Fruit fly (Drosophila melanogaster) whole organism, wandering third instar larva: Measurements from ENCODE around the gene Galt.
A peak's percentile ranks its signal among the peaks of the same experiment; 100 is the strongest.

ENCODE experiments used
- Hr78 ChIP-seq: fragments of >200 bp; optimal IDR thresholded peaks from 2 replicates; lab custom pipeline; 2017; ENCODE audit warnings: missing biosample characterization, missing genetic modification characterization
- Mio ChIP-seq: sonication (Bioruptor generic); optimal IDR thresholded peaks from 2 replicates; lab custom pipeline; 2016; ENCODE audit warnings: missing biosample characterization, missing genetic modification characterization
- OdsH ChIP-seq: fragments of 200-800 bp; sonication (Bioruptor generic); optimal IDR thresholded peaks from 2 replicates; lab custom pipeline; 2016; ENCODE audit warnings: missing biosample characterization, mild to moderate bottlenecking, missing genetic modification characterization
- brk ChIP-seq: fragments of 200-800 bp; sonication (Bioruptor generic); optimal IDR thresholded peaks from 2 replicates; lab custom pipeline; 2016; ENCODE audit warnings: missing biosample characterization, mild to moderate bottlenecking, missing genetic modification characterization
- foxo ChIP-seq, 2 experiments: fragments of 200-800 bp; sonication (Bioruptor generic); optimal IDR thresholded peaks; 2 replicates in 1 of 2; 3 replicates in 1 of 2; lab custom pipeline; 2016 to 2017; ENCODE audit warnings: missing biosample characterization in 2 of 2, missing genetic modification characterization in 2 of 2
- pan ChIP-seq: fragments of >200 bp; optimal IDR thresholded peaks from 2 replicates; lab custom pipeline; 2017
- psq ChIP-seq: fragments of 200-800 bp; sonication (Bioruptor generic); optimal IDR thresholded peaks from 3 replicates; lab custom pipeline; 2017; ENCODE audit warnings: missing biosample characterization, mild to moderate bottlenecking, missing genetic modification characterization, moderate library complexity
- rgr ChIP-seq: fragments of 200-800 bp; sonication (Bioruptor generic); optimal IDR thresholded peaks from 3 replicates; lab custom pipeline; 2016; ENCODE audit warnings: missing biosample characterization, mild to moderate bottlenecking, missing genetic modification characterization
- usp ChIP-seq: fragments of >200 bp; optimal IDR thresholded peaks from 2 replicates; lab custom pipeline; 2017; ENCODE audit warnings: missing biosample characterization, missing genetic modification characterization
- woc ChIP-seq: sonication (Bioruptor generic); optimal IDR thresholded peaks from 2 replicates; lab custom pipeline; 2016; ENCODE audit warnings: missing biosample characterization, mild to moderate bottlenecking, missing genetic modification characterization

- TF ChIP-seq pan (lab: Kevin White, UChicago) (no peak), foxo (GFP tag; optimal IDR thresholded peaks at IDR 0.05; lab: Kevin White, UChicago) (peak; percentile 15 to 74), rgr (GFP tag; lab: Kevin White, UChicago) (peak; percentile 71), usp (GFP tag; lab: Kevin White, UChicago) (no peak), psq (GFP tag; lab: Kevin White, UChicago) (peak; percentile 98), brk (GFP tag; lab: Kevin White, UChicago) (no peak), Mio (GFP tag; lab: Kevin White, UChicago) (no peak), Hr78 (GFP tag; lab: Kevin White, UChicago) (no peak), OdsH (GFP tag; lab: Kevin White, UChicago) (peak; percentile 72), woc (GFP tag; lab: Kevin White, UChicago) (peak; percentile 76)
Measured at dm6 chr2L:6673211-6674012, 5.6 kb upstream of the Galt start, which contains the start of gene Spn27A.
